Worm (Caenorhabditis elegans): ENCODE results near the gene pfn-2.

DNA sequence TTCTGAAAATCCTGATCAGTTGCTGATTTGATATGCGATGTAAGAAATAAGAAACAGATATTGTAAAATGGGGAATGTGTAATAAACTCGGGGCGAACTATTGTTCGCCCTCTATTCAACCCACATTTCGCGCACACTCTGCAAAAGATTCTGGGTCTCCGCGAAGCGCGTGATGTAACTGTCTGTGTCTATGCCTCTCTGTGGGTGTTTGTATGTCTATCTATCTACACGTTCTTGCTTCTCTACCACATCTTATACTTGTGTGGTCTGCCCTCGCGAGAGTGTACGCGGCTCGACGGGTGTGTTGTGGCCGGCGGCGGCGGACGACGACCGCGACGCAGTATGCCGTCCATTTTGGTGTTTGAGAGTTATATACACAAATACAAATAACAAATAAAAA is 17.4 kb downstream of the pfn-2 start:
- TF ChIP-seq ces-1 (GFP tag; optimal IDR thresholded peaks at IDR 0.05) (no peak), alr-1 (tag; optimal IDR thresholded peaks at IDR 0.05; ENCODE audit: borderline replicate concordance) (no peak), fkh-10 (GFP tag; optimal IDR thresholded peaks at IDR 0.05) (peak; percentile 20), ama-1 (optimal IDR thresholded peaks at IDR 0.05) (no peak), mdl-1 (tag; optimal IDR thresholded peaks at IDR 0.05) (peak in 1 of 2 experiments; percentile 83), pqm-1 (tag; optimal IDR thresholded peaks at IDR 0.05) (no peak), zip-4 (GFP tag; optimal IDR thresholded peaks at IDR 0.05) (no peak), unc-86 (tag; optimal IDR thresholded peaks at IDR 0.05) (peak; percentile 24), nhr-11 (tag; optimal IDR thresholded peaks at IDR 0.05) (no peak)
